Worm (Caenorhabditis elegans) whole organism, L3 larva: ENCODE measurements around the gene gcy-8.
A peak's percentile ranks its signal among the peaks of the same experiment; 100 is the strongest.

ENCODE experiments used
- R02D3.7 ChIP-seq: fragments of 150-350 bp; optimal IDR thresholded peaks from 2 replicates; lab custom pipeline; 2014; ENCODE audit warnings: missing biosample characterization, missing genetic modification characterization
- ama-1 ChIP-seq: fragments of 150-350 bp; optimal IDR thresholded peaks from 2 replicates; lab custom pipeline; 2018
- elt-1 ChIP-seq: fragments of 150-350 bp; optimal IDR thresholded peaks from 2 replicates; lab custom pipeline; 2014; ENCODE audit warnings: missing biosample characterization, missing genetic modification characterization
- elt-2 ChIP-seq: sonication (generic microtip); optimal IDR thresholded peaks from 2 replicates; lab custom pipeline; 2016; ENCODE audit warnings: missing genetic modification reagents, mild to moderate bottlenecking, missing genetic modification characterization, missing compliant biosample characterization
- fkh-10 ChIP-seq: sonication (generic microtip); optimal IDR thresholded peaks from 2 replicates; lab custom pipeline; 2017; ENCODE audit warnings: missing biosample characterization, missing genetic modification reagents, missing genetic modification characterization
- fkh-2 ChIP-seq: fragments of 150-350 bp; optimal IDR thresholded peaks from 2 replicates; lab custom pipeline; 2014; ENCODE audit warnings: missing biosample characterization, missing genetic modification reagents, missing genetic modification characterization
- fos-1 ChIP-seq: fragments of 150-350 bp; optimal IDR thresholded peaks from 2 replicates; lab custom pipeline; 2014; ENCODE audit warnings: missing biosample characterization, missing genetic modification characterization
- hmg-11 ChIP-seq: sonication (generic microtip); optimal IDR thresholded peaks from 2 replicates; lab custom pipeline; 2016; ENCODE audit warnings: missing genetic modification characterization, missing compliant biosample characterization
- lin-15B ChIP-seq: fragments of 150-350 bp; optimal IDR thresholded peaks from 2 replicates; lab custom pipeline; 2014; ENCODE audit warnings: missing biosample characterization, missing genetic modification characterization
- lin-39 ChIP-seq: fragments of 150-350 bp; optimal IDR thresholded peaks from 2 replicates; lab custom pipeline; 2018; ENCODE audit warnings: missing biosample characterization, missing genetic modification reagents, missing genetic modification characterization
- lsy-12 ChIP-seq: sonication (generic microtip); optimal IDR thresholded peaks from 2 replicates; lab custom pipeline; 2016; ENCODE audit warnings: mild to moderate bottlenecking, missing genetic modification characterization, missing compliant biosample characterization
- mdl-1 ChIP-seq: fragments of 150-350 bp; optimal IDR thresholded peaks from 2 replicates; lab custom pipeline; 2014; ENCODE audit warnings: missing biosample characterization, missing genetic modification characterization
- mml-1 ChIP-seq: fragments of 150-350 bp; sonication (generic microtip); optimal IDR thresholded peaks from 3 replicates; lab custom pipeline; 2014; ENCODE audit warnings: missing biosample characterization, missing genetic modification characterization
- nfya-1 ChIP-seq: sonication (generic microtip); optimal IDR thresholded peaks from 2 replicates; lab custom pipeline; 2017; ENCODE audit warnings: missing genetic modification characterization, mild to moderate bottlenecking, missing compliant biosample characterization, antibody characterized with exemption, moderate library complexity; ENCODE audit not compliant: insufficient read depth
- nhr-23 ChIP-seq: fragments of 150-350 bp; optimal IDR thresholded peaks from 2 replicates; lab custom pipeline; 2014; ENCODE audit warnings: missing biosample characterization, missing genetic modification reagents, missing genetic modification characterization
- nhr-237 ChIP-seq: fragments of 150-350 bp; optimal IDR thresholded peaks from 2 replicates; lab custom pipeline; 2014; ENCODE audit warnings: missing biosample characterization, missing genetic modification characterization
- nhr-25 ChIP-seq: sonication (generic microtip); optimal IDR thresholded peaks from 2 replicates; lab custom pipeline; 2017; ENCODE audit warnings: missing biosample characterization, missing genetic modification characterization
- nhr-77 ChIP-seq: fragments of 150-350 bp; optimal IDR thresholded peaks from 2 replicates; lab custom pipeline; 2014; ENCODE audit warnings: missing biosample characterization, missing genetic modification characterization
- pha-4 ChIP-seq: fragments of 150-350 bp; optimal IDR thresholded peaks from 2 replicates; lab custom pipeline; 2014; ENCODE audit warnings: missing biosample characterization, missing genetic modification reagents, missing genetic modification characterization
- sea-2 ChIP-seq: fragments of 150-350 bp; sonication (generic microtip); optimal IDR thresholded peaks from 4 replicates; lab custom pipeline; 2014; ENCODE audit warnings: missing biosample characterization, missing genetic modification reagents, missing genetic modification characterization
- tbx-2 ChIP-seq: sonication (generic microtip); optimal IDR thresholded peaks from 2 replicates; lab custom pipeline; 2016; ENCODE audit warnings: mild to moderate bottlenecking, missing genetic modification characterization, missing compliant biosample characterization

Gene gcy-8

ce11 chrIV:7979588-7979987 lies 51.6 kb downstream of the gcy-8 start, which contains the start of gene unc-24:
Gene unc-24 (plus strand): TSS chrIV:7979870.
- TF ChIP-seq lin-15B (tag; lab: Kevin White, UChicago) (peak; percentile 22), nhr-25 (tag; lab: Kevin White, UChicago) (no peak), fkh-10 (GFP tag; lab: Kevin White, UChicago) (no peak), hmg-11 (peak; percentile 20), nfya-1 (tag; lab: Kevin White, UChicago) (peak; percentile 63), lin-39 (tag; lab: Kevin White, UChicago) (peak; percentile 74), nhr-237 (tag; lab: Kevin White, UChicago) (no peak)

DNA sequence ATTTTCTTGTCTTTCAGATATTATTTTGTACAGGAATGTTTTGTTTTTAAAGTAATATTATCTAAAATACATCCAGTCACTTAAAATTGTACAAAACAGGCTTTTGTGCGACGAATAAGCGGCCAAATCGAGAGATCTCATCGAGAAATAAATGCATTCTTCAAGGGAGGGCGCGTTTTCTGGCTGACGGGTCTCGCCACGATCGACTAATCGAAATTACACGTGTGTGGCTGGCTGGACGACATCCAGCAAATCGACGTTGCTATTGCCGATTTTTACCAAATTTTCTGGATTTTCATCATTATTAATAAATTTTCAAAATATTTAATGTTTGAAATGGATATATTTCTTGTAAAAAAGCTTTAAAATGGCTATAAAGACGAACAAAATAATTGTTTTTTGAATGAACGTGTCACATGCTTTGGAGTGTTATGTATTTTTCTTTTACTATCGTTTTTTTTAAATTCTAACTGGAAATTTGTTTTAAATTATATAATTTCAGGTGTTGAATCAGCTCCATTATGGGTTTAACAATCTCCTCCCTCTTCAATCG lies 54.1 kb downstream of the gcy-8 start, which contains the start of gene arf-5:
Gene arf-5, plus strand, starts transcription at position 503 of the 553 bp plus-strand sequence.
- TF ChIP-seq nfya-1 (tag; lab: Kevin White, UChicago) = peak; percentile 57
- peak; percentile 54 for TF ChIP-seq lin-15B (tag; lab: Kevin White, UChicago)
- TF ChIP-seq nhr-77 (tag; lab: Kevin White, UChicago) = no peak
- no peak for TF ChIP-seq mdl-1 (tag; lab: Kevin White, UChicago)
- TF ChIP-seq elt-1 (tag; lab: Kevin White, UChicago) = peak; percentile 7
- no peak for TF ChIP-seq lsy-12 (tag; lab: Kevin White, UChicago)
- peak; percentile 7 for TF ChIP-seq elt-2 (tag; lab: Kevin White, UChicago)
- TF ChIP-seq tbx-2 = no peak
- TF ChIP-seq R02D3.7 = no peak
- no peak for TF ChIP-seq mml-1
- peak; percentile 47 for TF ChIP-seq pha-4 (tag; lab: Kevin White, UChicago)
- TF ChIP-seq nhr-23 (tag; lab: Kevin White, UChicago) = peak; percentile 29
- no peak for TF ChIP-seq fkh-2 (tag; lab: Kevin White, UChicago)
- TF ChIP-seq ama-1 = peak; percentile 50
- peak; percentile 81 for TF ChIP-seq lin-39 (tag; lab: Kevin White, UChicago)
- TF ChIP-seq, all 47 proteins: peak for 8

DNA sequence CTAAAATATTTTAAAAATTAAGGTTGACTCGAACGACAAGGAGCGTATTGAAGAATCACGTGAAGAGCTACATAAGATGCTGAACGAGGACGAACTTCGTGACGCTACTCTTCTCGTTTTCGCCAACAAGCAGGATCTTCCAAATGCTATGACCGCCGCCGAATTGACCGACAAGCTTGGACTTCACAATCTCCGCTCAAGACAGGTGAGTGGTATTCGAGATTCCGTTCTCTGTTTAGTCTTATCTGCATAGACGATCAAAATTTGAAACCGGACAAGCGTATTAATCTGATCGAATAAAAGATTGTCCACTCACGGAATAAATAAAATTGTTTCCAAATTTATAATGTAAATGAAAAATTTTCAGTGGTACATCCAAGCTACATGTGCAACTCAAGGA lies 55.1 kb downstream of the gcy-8 start:
- TF ChIP-seq hmg-11 (no peak), elt-1 (tag; lab: Kevin White, UChicago) (peak; percentile 83), fos-1 (tag; lab: Kevin White, UChicago) (no peak), nhr-25 (tag; lab: Kevin White, UChicago) (peak; percentile 29), R02D3.7 (no peak), sea-2 (GFP tag; lab: Kevin White, UChicago) (no peak), lin-15B (tag; lab: Kevin White, UChicago) (no peak), ama-1 (peak; percentile 60)
